Fruit fly (Drosophila melanogaster): ENCODE data around the gene CG32079.
A peak's percentile ranks its signal among the peaks of the same experiment; 100 is the strongest.

- TF ChIP-seq OdsH (GFP tag; optimal IDR thresholded peaks at IDR 0.05) (peak; percentile 79), Hr39 (GFP tag; optimal IDR thresholded peaks at IDR 0.05) (peak; percentile 7), Ets96B (tag; optimal IDR thresholded peaks at IDR 0.05) (peak; percentile 92), CG15336 (GFP tag; IDR thresholded peaks at IDR 0.05) (peak; percentile 93), fd85E (GFP tag; optimal IDR thresholded peaks at IDR 0.05) (peak; percentile 90), Met (GFP tag; optimal IDR thresholded peaks at IDR 0.05) (peak; percentile 51), CG11294 (GFP tag; IDR thresholded peaks at IDR 0.05) (peak; percentile 76), ss (GFP tag; optimal IDR thresholded peaks at IDR 0.05) (peak; percentile 96 to 98), CG32006 (GFP tag; optimal IDR thresholded peaks at IDR 0.05) (peak; percentile 87), Eip78C (GFP tag) (peak; percentile 93)
Observed at dm6 chr3L:11010410-11010827, 14.9 kb upstream of the CG32079 start.
